Worm (Caenorhabditis elegans) whole organism, young adult: ENCODE results near the gene apa-2.
A peak's percentile ranks its signal among the peaks of the same experiment; 100 is the strongest.

ENCODE experiments used
- egl-18 ChIP-seq: fragments of 200-800 bp; sonication (Bioruptor generic); IDR thresholded peaks from 2 replicates; pipeline ENCODE4 v1.3.6; 2022; ENCODE audit warnings: missing genetic modification reagents, missing genetic modification characterization, missing compliant biosample characterization
- hmg-20 ChIP-seq: fragments of 200-800 bp; sonication (Bioruptor generic); IDR thresholded peaks from 2 replicates; pipeline ENCODE4 v1.3.6; 2022; ENCODE audit warnings: missing genetic modification reagents, missing genetic modification characterization, missing compliant biosample characterization
- lag-1 ChIP-seq: fragments of 200-800 bp; sonication (Bioruptor generic); IDR thresholded peaks from 2 replicates; pipeline ENCODE4 v1.3.6; 2022; ENCODE audit warnings: missing genetic modification reagents, missing genetic modification characterization, missing compliant biosample characterization

ce11 chrX:9337832-9338231, 643 bp upstream of the apa-2 start:
- TF ChIP-seq hmg-20 (GFP tag; lab: Robert Waterston, UW), result no peak
- no peak for TF ChIP-seq egl-18 (GFP tag; lab: Robert Waterston, UW)
- 0 out of 2 replicates have a peak, but pooled peaks have one; percentile 49 for TF ChIP-seq lag-1
